Fruit fly (Drosophila melanogaster) whole organism, embryonic: ENCODE results near the gene Trhn.

Source experiments
- CG10462 ChIP-seq: fragments of 200-800 bp; sonication (Bioruptor generic); optimal IDR thresholded peaks from 2 replicates; lab custom pipeline; 2016; ENCODE audit warnings: missing biosample characterization, missing genetic modification characterization
- CG10543 ChIP-seq: fragments of 200-800 bp; sonication (Bioruptor generic); optimal IDR thresholded peaks from 3 replicates; lab custom pipeline; 2017; ENCODE audit warnings: missing biosample characterization, mild to moderate bottlenecking, missing genetic modification characterization, moderate library complexity
- CG13296 ChIP-seq: fragments of 200-800 bp; sonication (Bioruptor generic); optimal IDR thresholded peaks from 3 replicates; lab custom pipeline; 2018; ENCODE audit warnings: missing biosample characterization, mild to moderate bottlenecking, missing genetic modification characterization
- CG13894 ChIP-seq: fragments of 200-800 bp; sonication (Bioruptor generic); optimal IDR thresholded peaks from 3 replicates; lab custom pipeline; 2018; ENCODE audit warnings: missing biosample characterization, mild to moderate bottlenecking, missing genetic modification characterization, moderate library complexity
- CG1603 ChIP-seq: fragments of 200-800 bp; sonication (Bioruptor generic); optimal IDR thresholded peaks from 2 replicates; lab custom pipeline; 2019; ENCODE audit warnings: missing biosample characterization, mild to moderate bottlenecking, missing genetic modification characterization, moderate library complexity
- CG17385 ChIP-seq: fragments of 200-800 bp; sonication (Bioruptor generic); optimal IDR thresholded peaks from 3 replicates; lab custom pipeline; 2018; ENCODE audit warnings: missing biosample characterization, mild to moderate bottlenecking, missing genetic modification characterization
- CG2202 ChIP-seq: fragments of 200-800 bp; sonication (Bioruptor generic); optimal IDR thresholded peaks from 2 replicates; lab custom pipeline; 2018; ENCODE audit warnings: missing biosample characterization, mild to moderate bottlenecking, missing genetic modification characterization
- CG32767 ChIP-seq: fragments of 200-800 bp; sonication (Bioruptor generic); IDR thresholded peaks from 2 replicates; pipeline ENCODE4 v1.3.6; 2022; ENCODE audit warnings: missing biosample characterization, missing genetic modification characterization
- CG34224 ChIP-seq: fragments of 200-800 bp; sonication (Bioruptor generic); IDR thresholded peaks from 3 replicates; pipeline ENCODE4 v1.3.6; 2022; ENCODE audit warnings: missing biosample characterization, missing genetic modification characterization; ENCODE audit not compliant: partially characterized antibody
- CG34422 ChIP-seq: fragments of 200-800 bp; sonication (Bioruptor generic); IDR thresholded peaks from 3 replicates; pipeline ENCODE4 v1.3.6; 2022; ENCODE audit warnings: missing biosample characterization, missing genetic modification characterization
- CG42726 ChIP-seq: fragments of 200-800 bp; sonication (Bioruptor generic); IDR thresholded peaks from 2 replicates; pipeline ENCODE4 v1.3.6; 2022; ENCODE audit warnings: missing biosample characterization, missing genetic modification characterization; ENCODE audit not compliant: partially characterized antibody
- CG4328 ChIP-seq: fragments of 200-800 bp; sonication (Bioruptor generic); optimal IDR thresholded peaks from 3 replicates; lab custom pipeline; 2017; ENCODE audit warnings: missing biosample characterization, missing genetic modification reagents, missing genetic modification characterization
- CG6175 ChIP-seq: fragments of 200-800 bp; sonication (Bioruptor generic); IDR thresholded peaks from 3 replicates; pipeline ENCODE4 v1.3.6; 2022; ENCODE audit warnings: missing biosample characterization, missing genetic modification characterization
- CG7271 ChIP-seq: fragments of 200-800 bp; sonication (Bioruptor generic); optimal IDR thresholded peaks from 2 replicates; lab custom pipeline; 2018; ENCODE audit warnings: missing biosample characterization, mild to moderate bottlenecking, missing genetic modification characterization, moderate library complexity
- CG7839 ChIP-seq: fragments of 200-800 bp; sonication (Bioruptor generic); optimal IDR thresholded peaks from 3 replicates; lab custom pipeline; 2018; ENCODE audit warnings: missing biosample characterization, mild to moderate bottlenecking, missing genetic modification characterization, moderate library complexity
- CG7963 ChIP-seq: fragments of 200-800 bp; sonication (Bioruptor generic); IDR thresholded peaks from 3 replicates; pipeline ENCODE4 v1.3.6; 2022; ENCODE audit warnings: missing biosample characterization, missing genetic modification characterization; ENCODE audit not compliant: partially characterized antibody
- CG7987 ChIP-seq: fragments of 200-800 bp; sonication (Bioruptor generic); optimal IDR thresholded peaks from 2 replicates; lab custom pipeline; 2018; ENCODE audit warnings: missing biosample characterization, mild to moderate bottlenecking, missing genetic modification characterization, moderate library complexity
- CG8924 ChIP-seq: fragments of 200-800 bp; optimal IDR thresholded peaks from 3 replicates; lab custom pipeline; 2019; ENCODE audit warnings: missing biosample characterization, mild to moderate bottlenecking, missing genetic modification characterization, moderate library complexity
- CG9609 ChIP-seq: fragments of 200-800 bp; sonication (Bioruptor generic); optimal IDR thresholded peaks from 3 replicates; lab custom pipeline; 2016; ENCODE audit warnings: missing biosample characterization, missing genetic modification characterization
- Chrac-16 ChIP-seq: fragments of 200-800 bp; sonication (Bioruptor generic); optimal IDR thresholded peaks from 3 replicates; lab custom pipeline; 2016; ENCODE audit warnings: missing biosample characterization, missing genetic modification characterization
- CrebB ChIP-seq: fragments of 200-800 bp; sonication (Bioruptor generic); optimal IDR thresholded peaks from 3 replicates; lab custom pipeline; 2018; ENCODE audit warnings: missing biosample characterization, mild to moderate bottlenecking, missing genetic modification characterization
- Dad ChIP-seq: fragments of 200-800 bp; sonication (Bioruptor generic); optimal IDR thresholded peaks from 3 replicates; lab custom pipeline; 2016; ENCODE audit warnings: missing biosample characterization, missing genetic modification characterization
- Dref ChIP-seq: fragments of 200-800 bp; sonication (Bioruptor generic); IDR thresholded peaks from 2 replicates; pipeline ENCODE4 v1.3.6; 2022; ENCODE audit warnings: missing biosample characterization, missing genetic modification characterization
- GATAe ChIP-seq: fragments of 200-800 bp; sonication (Bioruptor generic); conservative IDR thresholded peaks from 2 replicates; pipeline ENCODE4 v1.3.6; 2022; ENCODE audit warnings: missing biosample characterization, missing genetic modification characterization
- HLH54F ChIP-seq: fragments of 200-800 bp; sonication (Bioruptor generic); optimal IDR thresholded peaks from 3 replicates; lab custom pipeline; 2016; ENCODE audit warnings: missing biosample characterization, missing genetic modification characterization
- Jarid2 ChIP-seq: fragments of 200-800 bp; sonication (Bioruptor generic); optimal IDR thresholded peaks from 3 replicates; lab custom pipeline; 2017; ENCODE audit warnings: mild to moderate bottlenecking, missing biosample characterization, missing genetic modification reagents, missing genetic modification characterization
- MTF-1 ChIP-seq: fragments of 200-800 bp; sonication (Bioruptor generic); optimal IDR thresholded peaks from 2 replicates; lab custom pipeline; 2018; ENCODE audit warnings: missing biosample characterization, mild to moderate bottlenecking, missing genetic modification characterization, borderline replicate concordance
- NC2α ChIP-seq: fragments of 200-800 bp; sonication (Bioruptor generic); optimal IDR thresholded peaks from 2 replicates; lab custom pipeline; 2016; ENCODE audit warnings: missing biosample characterization, missing genetic modification characterization
- Neu2 ChIP-seq: fragments of 200-800 bp; sonication (Bioruptor generic); optimal IDR thresholded peaks from 3 replicates; lab custom pipeline; 2016; ENCODE audit warnings: missing biosample characterization, missing genetic modification characterization, borderline replicate concordance
- PHDP ChIP-seq: fragments of 200-800 bp; sonication (Bioruptor generic); optimal IDR thresholded peaks from 3 replicates; lab custom pipeline; 2018; ENCODE audit warnings: missing biosample characterization, mild to moderate bottlenecking, missing genetic modification characterization, moderate library complexity
- Ptx1 ChIP-seq: fragments of 200-800 bp; sonication (Bioruptor generic); IDR thresholded peaks from 2 replicates; pipeline ENCODE4 v1.3.6; 2022; ENCODE audit warnings: missing biosample characterization, missing genetic modification characterization
- Six4 ChIP-seq: fragments of 200-800 bp; sonication (Bioruptor generic); optimal IDR thresholded peaks from 2 replicates; lab custom pipeline; 2016; ENCODE audit warnings: missing biosample characterization, missing genetic modification characterization
- Sox102F ChIP-seq: fragments of 200-800 bp; sonication (Bioruptor generic); optimal IDR thresholded peaks from 2 replicates; lab custom pipeline; 2018; ENCODE audit warnings: missing biosample characterization, mild to moderate bottlenecking, missing genetic modification characterization, moderate library complexity
- Ssrp ChIP-seq: fragments of 200-800 bp; sonication (Bioruptor generic); optimal IDR thresholded peaks from 2 replicates; lab custom pipeline; 2018; ENCODE audit warnings: missing biosample characterization, mild to moderate bottlenecking, missing genetic modification characterization, moderate library complexity
- Tbp ChIP-seq: fragments of >200 bp; optimal IDR thresholded peaks from 2 replicates; lab custom pipeline; 2018; ENCODE audit warnings: missing biosample characterization, missing genetic modification characterization
- Trl ChIP-seq, 3 experiments: fragments of >200 bp in 2 of 3; fragments of 200-800 bp in 1 of 3; sonication (Bioruptor generic) in 1 of 3; optimal IDR thresholded peaks; 2 replicates in 1 of 3; 3 replicates in 2 of 3; lab custom pipeline; 2016 to 2017; ENCODE audit warnings: missing biosample characterization in 1 of 3, missing genetic modification characterization in 1 of 3
- abd-A ChIP-seq: fragments of 200-800 bp; sonication (Bioruptor generic); optimal IDR thresholded peaks from 3 replicates; lab custom pipeline; 2019; ENCODE audit warnings: missing biosample characterization, mild to moderate bottlenecking, missing genetic modification characterization, moderate library complexity
- eve ChIP-seq, 2 experiments: fragments of >200 bp; optimal IDR thresholded peaks; 2 replicates each; lab custom pipeline; 2017; ENCODE audit warnings: missing biosample characterization in 2 of 2, missing genetic modification characterization in 2 of 2
- hb ChIP-seq: fragments of 200-800 bp; sonication (Bioruptor generic); IDR thresholded peaks from 3 replicates; pipeline ENCODE4 v1.3.6; 2022; ENCODE audit warnings: missing biosample characterization, missing genetic modification characterization; ENCODE audit not compliant: partially characterized antibody
- her ChIP-seq: fragments of 200-800 bp; sonication (Bioruptor generic); optimal IDR thresholded peaks from 2 replicates; lab custom pipeline; 2016; ENCODE audit warnings: missing biosample characterization, missing genetic modification characterization
- ken ChIP-seq: fragments of 200-800 bp; sonication (Bioruptor generic); IDR thresholded peaks from 3 replicates; pipeline ENCODE4 v1.3.6; 2022; ENCODE audit warnings: missing biosample characterization, missing genetic modification characterization
- klu ChIP-seq: fragments of 200-800 bp; sonication (Bioruptor generic); IDR thresholded peaks from 2 replicates; pipeline ENCODE4 v1.3.6; 2022; ENCODE audit warnings: missing biosample characterization, missing genetic modification characterization
- luna ChIP-seq: fragments of 200-800 bp; sonication (Bioruptor generic); optimal IDR thresholded peaks from 2 replicates; lab custom pipeline; 2016; ENCODE audit warnings: missing biosample characterization, missing genetic modification characterization
- nmo ChIP-seq: fragments of 200-800 bp; sonication (Bioruptor generic); optimal IDR thresholded peaks from 2 replicates; lab custom pipeline; 2018; ENCODE audit warnings: missing biosample characterization, mild to moderate bottlenecking, missing genetic modification characterization, moderate library complexity
- phol ChIP-seq: fragments of 200-800 bp; sonication (Bioruptor generic); optimal IDR thresholded peaks from 3 replicates; lab custom pipeline; 2018; ENCODE audit warnings: missing biosample characterization, mild to moderate bottlenecking, missing genetic modification characterization, moderate library complexity
- pnt ChIP-seq: fragments of 200-800 bp; sonication (Bioruptor generic); optimal IDR thresholded peaks from 3 replicates; lab custom pipeline; 2016; ENCODE audit warnings: missing biosample characterization, missing genetic modification characterization
- seq ChIP-seq: fragments of 200-800 bp; sonication (Bioruptor generic); IDR thresholded peaks from 2 replicates; pipeline ENCODE4 v1.3.6; 2022; ENCODE audit warnings: missing biosample characterization, missing genetic modification characterization
- usp ChIP-seq: fragments of >200 bp; optimal IDR thresholded peaks from 2 replicates; lab custom pipeline; 2017; ENCODE audit warnings: missing biosample characterization, missing genetic modification characterization
- vnd ChIP-seq: fragments of 200-800 bp; sonication (Bioruptor generic); IDR thresholded peaks from 3 replicates; pipeline ENCODE4 v1.3.6; 2022; ENCODE audit warnings: missing biosample characterization, missing genetic modification characterization; ENCODE audit not compliant: partially characterized antibody
- wdn ChIP-seq: fragments of 200-800 bp; sonication (Bioruptor generic); IDR thresholded peaks from 2 replicates; pipeline ENCODE4 v1.3.6; 2022; ENCODE audit warnings: missing biosample characterization, missing genetic modification characterization

Gene Trhn

DNA sequence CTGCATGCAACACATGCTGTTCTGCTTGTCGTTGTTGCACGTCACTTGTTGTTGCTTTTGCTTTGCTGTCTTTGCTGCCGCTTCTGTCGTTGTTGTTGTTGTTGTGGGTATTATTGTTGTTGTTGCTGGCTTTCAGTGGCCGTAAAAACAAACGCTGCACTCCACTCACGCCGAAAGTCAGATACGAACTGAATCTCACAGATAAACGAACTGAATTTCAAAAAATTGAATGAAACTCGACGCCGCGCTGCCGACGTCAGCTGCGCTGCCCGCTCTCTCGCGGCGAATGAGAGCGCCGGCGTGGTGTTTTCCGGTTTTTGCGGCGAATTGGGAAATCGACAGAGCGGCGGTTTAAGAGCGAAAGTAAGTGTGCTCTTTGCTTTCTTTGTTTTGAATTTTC lies 15.9 kb downstream of the Trhn start, which contains the start of gene bab2 (continued):
- peak; percentile 71; the same call in 1 of the 2 replicates for TF ChIP-seq CG42726
- no peak for TF ChIP-seq CG4328 (GFP tag; lab: Kevin White, UChicago)
- no peak for TF ChIP-seq CG7987 (GFP tag; lab: Kevin White, UChicago)
- peak; percentile 4 for TF ChIP-seq NC2α
- peak; percentile 41 for TF ChIP-seq CG17385 (GFP tag; lab: Kevin White, UChicago)
- peak; percentile 29 for TF ChIP-seq her (GFP tag; lab: Kevin White, UChicago)
- no peak for TF ChIP-seq usp (GFP tag; lab: Kevin White, UChicago)
- no peak for TF ChIP-seq CG10543 (GFP tag; lab: Kevin White, UChicago)
- no peak for TF ChIP-seq CG32767 (GFP tag; lab: Robert Waterston, UW)
- peak; percentile 16 for TF ChIP-seq PHDP (tag; lab: Kevin White, UChicago)
- TF ChIP-seq HLH54F (GFP tag; lab: Kevin White, UChicago): no peak
- TF ChIP-seq CG13894 (tag; lab: Kevin White, UChicago): no peak
- no peak for TF ChIP-seq klu
- TF ChIP-seq CG34422 (GFP tag; lab: Robert Waterston, UW): peak; percentile 37; the same call in 1 of the 3 replicates
- peak; percentile 52; the same call in 1 of the 3 replicates for TF ChIP-seq CG34224 (GFP tag; lab: Robert Waterston, UW)
- peak; percentile 29 for TF ChIP-seq CrebB (tag; lab: Kevin White, UChicago)
- no peak for TF ChIP-seq Six4 (GFP tag; lab: Kevin White, UChicago)
- peak; percentile 3 for TF ChIP-seq nmo (GFP tag; lab: Kevin White, UChicago)
- TF ChIP-seq hb (GFP tag; lab: Robert Waterston, UW): no peak
- TF ChIP-seq vnd: no peak
- TF ChIP-seq Jarid2 (GFP tag; lab: Kevin White, UChicago): peak; percentile 100
- TF ChIP-seq pnt (GFP tag; lab: Kevin White, UChicago): no peak
- no peak for TF ChIP-seq CG9609 (GFP tag; lab: Kevin White, UChicago)
- TF ChIP-seq CG7271 (tag; lab: Kevin White, UChicago): no peak
- no peak for TF ChIP-seq CG13296 (GFP tag; lab: Kevin White, UChicago)
- TF ChIP-seq MTF-1: peak; percentile 32
- no peak for TF ChIP-seq Tbp (GFP tag; lab: Kevin White, UChicago)
- peak; percentile 85 to 90 for TF ChIP-seq Trl (optimal IDR thresholded peaks at IDR 0.05; lab: Kevin White, UChicago)
- peak; percentile 8 for TF ChIP-seq Trl (GFP tag; optimal IDR thresholded peaks at IDR 0.05; lab: Kevin White, UChicago)
- peak; percentile 36 for TF ChIP-seq CG2202 (tag; lab: Kevin White, UChicago)
- TF ChIP-seq Dad (GFP tag; lab: Kevin White, UChicago): no peak
- TF ChIP-seq CG8924: peak; percentile 72
- TF ChIP-seq seq (GFP tag; lab: Robert Waterston, UW): peak; percentile 48; the same call in 1 of the 2 replicates
- TF ChIP-seq abd-A (tag; lab: Kevin White, UChicago): peak; percentile 15
- TF ChIP-seq phol (tag; lab: Kevin White, UChicago): no peak
- no peak for TF ChIP-seq Dref (GFP tag; lab: Robert Waterston, UW)
- peak; percentile 11; the same call in 1 of the 3 replicates for TF ChIP-seq CG7963 (GFP tag; lab: Robert Waterston, UW)
- TF ChIP-seq Ptx1 (GFP tag; lab: Robert Waterston, UW): no peak
- no peak for TF ChIP-seq Ssrp (tag; lab: Kevin White, UChicago)
- TF ChIP-seq CG1603 (tag; lab: Kevin White, UChicago): peak; percentile 16
- TF ChIP-seq GATAe (GFP tag; lab: Robert Waterston, UW): no peak
- no peak for TF ChIP-seq luna (GFP tag; lab: Kevin White, UChicago)
- TF ChIP-seq CG6175: no peak
- TF ChIP-seq wdn: no peak
- TF ChIP-seq CG10462 (GFP tag; lab: Kevin White, UChicago): no peak
- TF ChIP-seq Neu2 (GFP tag; lab: Kevin White, UChicago): no peak
- TF ChIP-seq Chrac-16 (GFP tag; lab: Kevin White, UChicago): no peak
- no peak for TF ChIP-seq ken (GFP tag; lab: Robert Waterston, UW)
- TF ChIP-seq CG7839 (tag; lab: Kevin White, UChicago): peak; percentile 1
- TF ChIP-seq Sox102F (GFP tag; lab: Kevin White, UChicago): no peak
- no peak for TF ChIP-seq eve (GFP tag; optimal IDR thresholded peaks at IDR 0.05; lab: Kevin White, UChicago)
